Worm (Caenorhabditis elegans): Measurements from ENCODE around the gene F36G9.13.

Gene F36G9.13

ce11 chrV:16002288-16002687 lies 19.2 kb downstream of the F36G9.13 start, which contains the start of gene nhr-63:
Gene nhr-63, plus strand, starts transcription at chrV:16002588.
- no peak for TF ChIP-seq Y55F3AM.14 (GFP tag; optimal IDR thresholded peaks at IDR 0.05)
- no peak for TF ChIP-seq fos-1 (tag; optimal IDR thresholded peaks at IDR 0.05)
- no peak for TF ChIP-seq nhr-12 (tag; optimal IDR thresholded peaks at IDR 0.05)
- no peak for TF ChIP-seq nhr-237 (tag; optimal IDR thresholded peaks at IDR 0.05)
- no peak for TF ChIP-seq peb-1 (tag; optimal IDR thresholded peaks at IDR 0.05)
- no peak for TF ChIP-seq lin-39 (tag; optimal IDR thresholded peaks at IDR 0.05)
- no peak for TF ChIP-seq mab-5 (tag; optimal IDR thresholded peaks at IDR 0.05)
- TF ChIP-seq egl-27 (tag; optimal IDR thresholded peaks at IDR 0.05): no peak
- TF ChIP-seq dmd-4 (tag; optimal IDR thresholded peaks at IDR 0.05): no peak
- no peak for TF ChIP-seq sma-9 (GFP tag; optimal IDR thresholded peaks at IDR 0.05)
- TF ChIP-seq sma-9 (tag; optimal IDR thresholded peaks at IDR 0.05): no peak
- no peak for TF ChIP-seq blmp-1 (tag; optimal IDR thresholded peaks at IDR 0.05; ENCODE audit: insufficient read depth)
- TF ChIP-seq unc-39 (tag; optimal IDR thresholded peaks at IDR 0.05): no peak
- no peak for TF ChIP-seq elt-3 (tag; optimal IDR thresholded peaks at IDR 0.05)
- TF ChIP-seq nhr-6 (tag; optimal IDR thresholded peaks at IDR 0.05): no peak
- TF ChIP-seq nhr-129 (tag; optimal IDR thresholded peaks at IDR 0.05): no peak
- TF ChIP-seq snpc-4 (tag; optimal IDR thresholded peaks at IDR 0.05): no peak
- TF ChIP-seq F13H6.1 (tag; optimal IDR thresholded peaks at IDR 0.05): no peak

- TF ChIP-seq unc-39 (tag; optimal IDR thresholded peaks at IDR 0.05): no peak
- no peak for TF ChIP-seq snpc-4 (tag; optimal IDR thresholded peaks at IDR 0.05)
- no peak for TF ChIP-seq nhr-12 (tag; optimal IDR thresholded peaks at IDR 0.05)
- no peak for TF ChIP-seq ceh-82 (tag; optimal IDR thresholded peaks at IDR 0.05)
- no peak for TF ChIP-seq lsy-2 (tag; optimal IDR thresholded peaks at IDR 0.05)
- TF ChIP-seq mab-5 (tag; optimal IDR thresholded peaks at IDR 0.05): no peak
- TF ChIP-seq nhr-237 (tag; optimal IDR thresholded peaks at IDR 0.05): no peak
- no peak for TF ChIP-seq zag-1 (tag; optimal IDR thresholded peaks at IDR 0.05)
- TF ChIP-seq unc-62 (GFP tag; optimal IDR thresholded peaks at IDR 0.05): no peak
- TF ChIP-seq nhr-25 (tag; optimal IDR thresholded peaks at IDR 0.05): no peak
- TF ChIP-seq Y55F3AM.14 (GFP tag; optimal IDR thresholded peaks at IDR 0.05): no peak
- TF ChIP-seq nhr-6 (tag; optimal IDR thresholded peaks at IDR 0.05): no peak
- no peak for TF ChIP-seq mbf-1 (tag; optimal IDR thresholded peaks at IDR 0.05)
- no peak for TF ChIP-seq elt-1 (tag; optimal IDR thresholded peaks at IDR 0.05)
- no peak for TF ChIP-seq nhr-10 (tag; optimal IDR thresholded peaks at IDR 0.05)
- TF ChIP-seq unc-55 (GFP tag; optimal IDR thresholded peaks at IDR 0.05): no peak
- TF ChIP-seq skn-1 (tag; optimal IDR thresholded peaks at IDR 0.05): no peak
- no peak for TF ChIP-seq R02D3.7 (tag; optimal IDR thresholded peaks at IDR 0.05)
- no peak for TF ChIP-seq C34F6.9 (tag; optimal IDR thresholded peaks at IDR 0.05)
- TF ChIP-seq peb-1 (tag; optimal IDR thresholded peaks at IDR 0.05): no peak
Observed at ce11 chrV:16007505-16007904, 24.4 kb downstream of the F36G9.13 start, which contains the start of gene str-231. Gene str-231, minus strand, starts transcription at chrV:16007605.

DNA sequence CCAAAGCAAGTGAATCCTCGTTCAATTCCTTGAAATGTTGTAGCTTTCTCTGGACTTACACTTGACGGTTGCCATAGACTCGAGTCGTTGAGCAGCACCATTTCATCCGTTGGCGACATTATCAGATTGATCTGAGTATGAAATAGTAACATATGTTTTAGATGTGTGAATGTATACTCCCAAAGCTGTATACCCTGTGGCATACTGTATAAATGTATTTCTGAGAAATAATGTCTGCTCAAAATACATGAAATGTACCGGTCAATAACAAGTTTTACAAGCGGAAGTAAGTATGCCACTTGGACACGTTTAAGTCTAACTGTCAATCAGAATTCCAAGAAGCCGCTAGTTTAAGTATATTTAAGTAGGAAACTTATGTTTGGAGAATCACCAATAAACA lies 26.5 kb downstream of the F36G9.13 start, which contains the start of gene str-233:
str-233 (minus strand) TSS at position 101 of the 400 bp plus-strand sequence.
- no peak for TF ChIP-seq peb-1 (tag; optimal IDR thresholded peaks at IDR 0.05)

DNA sequence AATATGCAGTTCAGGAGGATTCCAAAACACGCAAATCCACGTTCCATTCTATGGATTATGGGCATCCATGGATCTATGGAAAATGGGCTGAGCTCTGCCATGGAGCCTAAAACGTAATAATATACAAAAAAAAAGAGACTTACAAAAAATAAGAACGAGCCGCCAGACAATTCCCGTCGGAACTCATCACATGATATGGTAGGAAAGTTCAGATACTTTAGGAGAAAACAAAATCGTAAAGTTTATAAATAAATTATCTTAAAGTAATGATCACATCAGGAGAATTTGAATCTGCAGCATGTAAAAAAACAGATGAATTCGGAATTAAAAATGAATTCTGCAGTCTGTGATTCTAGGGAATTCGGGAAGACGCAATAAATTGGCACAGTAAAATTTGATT lies 32.6 kb downstream of the F36G9.13 start, which contains the start of gene str-232:
str-232 (minus strand) TSS at position 101 of the 400 bp plus-strand sequence.
- TF ChIP-seq mdl-1 (tag; optimal IDR thresholded peaks at IDR 0.05) (no peak), alr-1 (tag; optimal IDR thresholded peaks at IDR 0.05) (no peak), lin-39 (tag; optimal IDR thresholded peaks at IDR 0.05) (no peak), nhr-25 (tag; optimal IDR thresholded peaks at IDR 0.05) (no peak), aly-2 (tag; optimal IDR thresholded peaks at IDR 0.05) (no peak), nhr-129 (tag; optimal IDR thresholded peaks at IDR 0.05) (no peak), egl-27 (tag; optimal IDR thresholded peaks at IDR 0.05) (no peak), ceh-16 (tag; optimal IDR thresholded peaks at IDR 0.05) (no peak), mbf-1 (tag; optimal IDR thresholded peaks at IDR 0.05) (no peak), sma-3 (GFP tag; optimal IDR thresholded peaks at IDR 0.05) (no peak)

ce11 chrV:16016977-16017376 lies 33.9 kb downstream of the F36G9.13 start:
- TF ChIP-seq elt-1 (tag; optimal IDR thresholded peaks at IDR 0.05) (no peak), nhr-237 (tag; optimal IDR thresholded peaks at IDR 0.05) (no peak), sma-3 (GFP tag; optimal IDR thresholded peaks at IDR 0.05) (no peak), lin-11 (tag; optimal IDR thresholded peaks at IDR 0.05) (no peak), crh-2 (tag; optimal IDR thresholded peaks at IDR 0.05) (no peak), nhr-12 (tag; optimal IDR thresholded peaks at IDR 0.05) (no peak), mbf-1 (tag; optimal IDR thresholded peaks at IDR 0.05) (no peak), mab-5 (tag; optimal IDR thresholded peaks at IDR 0.05) (no peak), skn-1 (tag; optimal IDR thresholded peaks at IDR 0.05) (no peak), nhr-10 (tag; optimal IDR thresholded peaks at IDR 0.05) (no peak), unc-55 (GFP tag; optimal IDR thresholded peaks at IDR 0.05) (no peak), ceh-82 (tag; optimal IDR thresholded peaks at IDR 0.05) (no peak), lin-13 (GFP tag; optimal IDR thresholded peaks at IDR 0.05) (no peak), elt-3 (tag; optimal IDR thresholded peaks at IDR 0.05) (no peak), C34F6.9 (tag; optimal IDR thresholded peaks at IDR 0.05) (no peak), nhr-25 (tag; optimal IDR thresholded peaks at IDR 0.05) (no peak), mdl-1 (tag; optimal IDR thresholded peaks at IDR 0.05) (no peak), unc-39 (tag; optimal IDR thresholded peaks at IDR 0.05) (no peak), lsy-2 (tag; optimal IDR thresholded peaks at IDR 0.05) (no peak), blmp-1 (tag; optimal IDR thresholded peaks at IDR 0.05; ENCODE audit: insufficient read depth) (no peak)
